Fruit fly (Drosophila melanogaster) whole organism, wandering third instar larva: ENCODE data around the gene CG32457.

Experiments used
- HLH106 ChIP-seq: fragments of 200-800 bp; optimal IDR thresholded peaks from 3 replicates; lab custom pipeline; 2019; ENCODE audit warnings: missing biosample characterization, mild to moderate bottlenecking, missing genetic modification characterization, moderate library complexity
- N ChIP-seq: fragments of >200 bp; optimal IDR thresholded peaks from 2 replicates; lab custom pipeline; 2018; ENCODE audit warnings: missing biosample characterization, missing external identifiers, missing genetic modification characterization
- OdsH ChIP-seq: fragments of 200-800 bp; sonication (Bioruptor generic); optimal IDR thresholded peaks from 2 replicates; lab custom pipeline; 2016; ENCODE audit warnings: missing biosample characterization, mild to moderate bottlenecking, missing genetic modification characterization
- brk ChIP-seq: fragments of 200-800 bp; sonication (Bioruptor generic); optimal IDR thresholded peaks from 2 replicates; lab custom pipeline; 2016; ENCODE audit warnings: missing biosample characterization, mild to moderate bottlenecking, missing genetic modification characterization
- dmrt93B ChIP-seq: fragments of 200-800 bp; sonication (Bioruptor generic); optimal IDR thresholded peaks from 2 replicates; lab custom pipeline; 2018; ENCODE audit warnings: missing biosample characterization, mild to moderate bottlenecking, missing genetic modification characterization
- dsf ChIP-seq: sonication (Bioruptor generic); optimal IDR thresholded peaks from 2 replicates; lab custom pipeline; 2016; ENCODE audit warnings: missing biosample characterization, missing genetic modification characterization, borderline replicate concordance
- h ChIP-seq: fragments of 200-800 bp; sonication (Bioruptor generic); optimal IDR thresholded peaks from 3 replicates; lab custom pipeline; 2016; ENCODE audit warnings: missing biosample characterization, mild to moderate bottlenecking, missing genetic modification characterization
- lola ChIP-seq: fragments of >200 bp; optimal IDR thresholded peaks from 2 replicates; lab custom pipeline; 2017; ENCODE audit warnings: missing biosample characterization, missing genetic modification characterization
- usp ChIP-seq: fragments of >200 bp; optimal IDR thresholded peaks from 2 replicates; lab custom pipeline; 2017; ENCODE audit warnings: missing biosample characterization, missing genetic modification characterization

dm6 chr3L:22960322-22960721 is 27.1 kb upstream of the CG32457 start:
- no peak for TF ChIP-seq h (GFP tag; lab: Kevin White, UChicago)
- no peak for TF ChIP-seq lola (GFP tag; lab: Kevin White, UChicago)
- no peak for TF ChIP-seq N (GFP tag; lab: Kevin White, UChicago)
- TF ChIP-seq OdsH (GFP tag; lab: Kevin White, UChicago), result no peak
- no peak for TF ChIP-seq dmrt93B (GFP tag; lab: Kevin White, UChicago)
- TF ChIP-seq brk (GFP tag; lab: Kevin White, UChicago), result no peak
- no peak for TF ChIP-seq HLH106 (tag; lab: Kevin White, UChicago)
- no peak for TF ChIP-seq dsf (GFP tag; lab: Kevin White, UChicago)
- TF ChIP-seq usp (GFP tag; lab: Kevin White, UChicago), result no peak
